Fruit fly (Drosophila melanogaster) whole organism, adult: Measurements from ENCODE around the gene myo.

Experiments used
- CG11617 ChIP-seq: fragments of 200-800 bp; sonication (Bioruptor generic); optimal IDR thresholded peaks from 2 replicates; lab custom pipeline; 2017; ENCODE audit warnings: mild to moderate bottlenecking, missing biosample characterization, missing genetic modification reagents, missing genetic modification characterization
- CG14711 ChIP-seq: fragments of 200-800 bp; sonication (Bioruptor generic); optimal IDR thresholded peaks from 2 replicates; lab custom pipeline; 2018; ENCODE audit warnings: missing biosample characterization, mild to moderate bottlenecking, missing genetic modification characterization, moderate library complexity
- CG33017 ChIP-seq: fragments of 200-800 bp; sonication (Bioruptor generic); optimal IDR thresholded peaks from 2 replicates; lab custom pipeline; 2018; ENCODE audit warnings: missing biosample characterization, mild to moderate bottlenecking, missing genetic modification characterization, moderate library complexity
- CG7045 ChIP-seq: fragments of 200-800 bp; sonication (Bioruptor generic); optimal IDR thresholded peaks from 2 replicates; lab custom pipeline; 2017; ENCODE audit warnings: missing biosample characterization, mild to moderate bottlenecking, missing genetic modification characterization
- CG7101 ChIP-seq: fragments of 200-800 bp; sonication (Bioruptor generic); optimal IDR thresholded peaks from 2 replicates; lab custom pipeline; 2018; ENCODE audit warnings: missing biosample characterization, mild to moderate bottlenecking, missing genetic modification characterization, moderate library complexity
- Crg-1 ChIP-seq: fragments of 200-800 bp; sonication (Bioruptor generic); optimal IDR thresholded peaks from 2 replicates; lab custom pipeline; 2016; ENCODE audit warnings: missing biosample characterization, missing genetic modification characterization
- Mnt ChIP-seq: fragments of 200-800 bp; sonication (Bioruptor generic); optimal IDR thresholded peaks from 2 replicates; lab custom pipeline; 2016; ENCODE audit warnings: missing biosample characterization, mild to moderate bottlenecking, missing genetic modification characterization
- kay ChIP-seq: fragments of 200-800 bp; sonication (Bioruptor generic); peaks from one replicate; lab custom pipeline; 2016; ENCODE audit warnings: missing biosample characterization, missing genetic modification characterization, borderline replicate concordance
- pad ChIP-seq: fragments of 200-800 bp; sonication (Bioruptor generic); optimal IDR thresholded peaks from 3 replicates; lab custom pipeline; 2017; ENCODE audit warnings: missing biosample characterization, missing genetic modification characterization, mild to moderate bottlenecking, moderate library complexity, missing genetic modification reagents
- toe ChIP-seq: fragments of 200-800 bp; sonication (Bioruptor generic); optimal IDR thresholded peaks from 2 replicates; lab custom pipeline; 2016; ENCODE audit warnings: missing biosample characterization, missing genetic modification characterization

DNA sequence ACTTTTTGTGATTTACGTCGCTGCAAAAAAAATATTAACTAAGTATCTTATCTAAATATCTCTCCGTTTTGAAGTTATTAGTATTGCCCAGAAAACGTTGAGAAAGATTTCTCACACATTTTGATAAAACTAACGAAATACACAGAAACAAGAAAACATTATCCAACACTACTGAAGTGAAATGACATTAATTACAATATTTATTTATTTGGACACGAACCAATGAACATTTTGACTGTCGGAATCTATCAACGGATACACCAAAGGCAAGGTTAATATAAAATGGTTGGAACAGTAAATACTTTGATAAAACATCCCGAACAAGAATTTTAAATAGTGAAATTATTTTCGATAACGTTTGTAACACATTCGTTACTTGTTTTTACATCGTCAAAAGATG, 25.9 kb upstream of the myo start:
- TF ChIP-seq CG14711 (tag; lab: Kevin White, UChicago) (no peak), kay (GFP tag; lab: Kevin White, UChicago) (no peak), toe (GFP tag; lab: Kevin White, UChicago) (no peak), CG33017 (tag; lab: Kevin White, UChicago) (no peak), CG7101 (tag; lab: Kevin White, UChicago) (no peak), CG11617 (GFP tag; lab: Kevin White, UChicago) (no peak), pad (GFP tag; lab: Kevin White, UChicago) (no peak), Mnt (GFP tag; lab: Kevin White, UChicago) (no peak), Crg-1 (GFP tag; lab: Kevin White, UChicago) (no peak), CG7045 (no peak)
